Worm (Caenorhabditis elegans) whole organism, L2 larva: ENCODE results near the gene C48D5.3.

Experiments
- ceh-82 ChIP-seq: fragments of 150-350 bp; optimal IDR thresholded peaks from 2 replicates; lab custom pipeline; 2014; ENCODE audit warnings: missing biosample characterization, missing genetic modification characterization
- elt-3 ChIP-seq: sonication (generic microtip); optimal IDR thresholded peaks from 2 replicates; lab custom pipeline; 2017; ENCODE audit warnings: missing biosample characterization, missing genetic modification characterization
- mab-5 ChIP-seq: fragments of 150-350 bp; optimal IDR thresholded peaks from 2 replicates; lab custom pipeline; 2014; ENCODE audit warnings: missing biosample characterization, missing genetic modification characterization
- nhr-77 ChIP-seq: fragments of 150-350 bp; optimal IDR thresholded peaks from 2 replicates; lab custom pipeline; 2014; ENCODE audit warnings: missing biosample characterization, missing genetic modification characterization
- unc-39 ChIP-seq: fragments of 150-350 bp; optimal IDR thresholded peaks from 2 replicates; lab custom pipeline; 2014; ENCODE audit warnings: missing biosample characterization, missing genetic modification characterization
- ztf-4 ChIP-seq: fragments of 150-350 bp; optimal IDR thresholded peaks from 2 replicates; lab custom pipeline; 2014; ENCODE audit warnings: missing biosample characterization, missing genetic modification characterization

ce11 chrIII:3541539-3541938 is 40.0 kb downstream of the C48D5.3 start, which contains the start of gene ben-1:
- TF ChIP-seq ztf-4 (tag; lab: Kevin White, UChicago) (no peak), mab-5 (tag; lab: Kevin White, UChicago) (no peak), elt-3 (tag; lab: Kevin White, UChicago) (no peak), unc-39 (tag; lab: Kevin White, UChicago) (no peak), nhr-77 (tag; lab: Kevin White, UChicago) (no peak), ceh-82 (no peak)
